Fruit fly (Drosophila melanogaster) whole organism, embryonic: ENCODE measurements around the gene CG31098.

Source experiments
- Abd-B ChIP-seq: fragments of 200-800 bp; sonication (Bioruptor generic); optimal IDR thresholded peaks from 2 replicates; lab custom pipeline; 2018; ENCODE audit warnings: missing biosample characterization, mild to moderate bottlenecking, missing genetic modification characterization, moderate library complexity
- Atf-2 ChIP-seq: fragments of 200-800 bp; sonication (Bioruptor generic); optimal IDR thresholded peaks from 2 replicates; lab custom pipeline; 2016; ENCODE audit warnings: missing biosample characterization, missing genetic modification characterization
- CG10267 ChIP-seq: fragments of 200-800 bp; sonication (Bioruptor generic); optimal IDR thresholded peaks from 2 replicates; lab custom pipeline; 2018; ENCODE audit warnings: missing biosample characterization, mild to moderate bottlenecking, missing genetic modification characterization, moderate library complexity
- CG12299 ChIP-seq: fragments of 200-800 bp; sonication (Bioruptor generic); optimal IDR thresholded peaks from 2 replicates; lab custom pipeline; 2018; ENCODE audit warnings: missing biosample characterization, mild to moderate bottlenecking, missing genetic modification characterization
- CG12744 ChIP-seq: fragments of 200-800 bp; sonication (Bioruptor generic); optimal IDR thresholded peaks from 2 replicates; lab custom pipeline; 2016; ENCODE audit warnings: missing biosample characterization, missing genetic modification characterization
- CG1602 ChIP-seq: fragments of 200-800 bp; sonication (Bioruptor generic); optimal IDR thresholded peaks from 3 replicates; lab custom pipeline; 2016; ENCODE audit warnings: missing biosample characterization, missing genetic modification characterization
- CG17328 ChIP-seq: fragments of 200-800 bp; sonication (Bioruptor generic); IDR thresholded peaks from 2 replicates; pipeline ENCODE4 v1.3.6; 2022; ENCODE audit warnings: missing biosample characterization, missing genetic modification characterization
- CG2199 ChIP-seq: fragments of 200-800 bp; sonication (Bioruptor generic); IDR thresholded peaks from 3 replicates; pipeline ENCODE4 v1.3.6; 2022; ENCODE audit warnings: missing biosample characterization, missing genetic modification characterization
- CG2875 ChIP-seq: fragments of 200-800 bp; sonication (Bioruptor generic); optimal IDR thresholded peaks from 2 replicates; lab custom pipeline; 2017; ENCODE audit warnings: missing biosample characterization, mild to moderate bottlenecking, missing genetic modification characterization, missing genetic modification reagents
- CG3281 ChIP-seq: fragments of 200-800 bp; sonication (Bioruptor generic); optimal IDR thresholded peaks from 3 replicates; lab custom pipeline; 2017; ENCODE audit warnings: missing biosample characterization, mild to moderate bottlenecking, missing genetic modification characterization
- CG4328 ChIP-seq: fragments of 200-800 bp; sonication (Bioruptor generic); optimal IDR thresholded peaks from 3 replicates; lab custom pipeline; 2017; ENCODE audit warnings: missing biosample characterization, missing genetic modification reagents, missing genetic modification characterization
- CG4424 ChIP-seq: fragments of 200-800 bp; sonication (Bioruptor generic); optimal IDR thresholded peaks from 3 replicates; lab custom pipeline; 2016; ENCODE audit warnings: missing biosample characterization, missing genetic modification characterization
- CG4617 ChIP-seq: fragments of 200-800 bp; sonication (Bioruptor generic); optimal IDR thresholded peaks from 3 replicates; lab custom pipeline; 2016; ENCODE audit warnings: missing biosample characterization, missing genetic modification characterization, borderline replicate concordance
- CG4854 ChIP-seq: fragments of 200-800 bp; sonication (Bioruptor generic); optimal IDR thresholded peaks from 2 replicates; lab custom pipeline; 2016; ENCODE audit warnings: missing biosample characterization, missing genetic modification characterization, inconsistent platforms
- CG5953 ChIP-seq: fragments of 200-800 bp; sonication (Bioruptor generic); IDR thresholded peaks from 2 replicates; pipeline ENCODE4 v1.3.6; 2022; ENCODE audit warnings: missing biosample characterization, missing genetic modification characterization
- CG6683 ChIP-seq: fragments of 200-800 bp; sonication (Bioruptor generic); optimal IDR thresholded peaks from 2 replicates; lab custom pipeline; 2017; ENCODE audit warnings: missing biosample characterization, mild to moderate bottlenecking, missing genetic modification characterization, missing genetic modification reagents
- CG8944 ChIP-seq: fragments of 200-800 bp; sonication (Bioruptor generic); optimal IDR thresholded peaks from 3 replicates; lab custom pipeline; 2016; ENCODE audit warnings: missing biosample characterization, missing genetic modification characterization
- CG9437 ChIP-seq: fragments of 200-800 bp; sonication (Bioruptor generic); optimal IDR thresholded peaks from 2 replicates; lab custom pipeline; 2018; ENCODE audit warnings: missing biosample characterization, mild to moderate bottlenecking, missing genetic modification characterization
- CoRest ChIP-seq: fragments of 200-800 bp; sonication (Bioruptor generic); optimal IDR thresholded peaks from 3 replicates; lab custom pipeline; 2018; ENCODE audit warnings: missing biosample characterization, mild to moderate bottlenecking, missing genetic modification characterization, moderate library complexity
- Dref ChIP-seq: fragments of 200-800 bp; sonication (Bioruptor generic); IDR thresholded peaks from 2 replicates; pipeline ENCODE4 v1.3.6; 2022; ENCODE audit warnings: missing biosample characterization, missing genetic modification characterization
- Ets65A ChIP-seq: fragments of 200-800 bp; sonication (Bioruptor generic); peaks from one replicate; lab custom pipeline; 2016; ENCODE audit warnings: missing biosample characterization, missing genetic modification characterization
- Ets97D ChIP-seq: fragments of 200-800 bp; sonication (Bioruptor generic); optimal IDR thresholded peaks from 3 replicates; lab custom pipeline; 2016; ENCODE audit warnings: missing biosample characterization, missing genetic modification characterization
- Gsc ChIP-seq: fragments of 200-800 bp; sonication (Bioruptor generic); IDR thresholded peaks from 2 replicates; pipeline ENCODE4 v1.3.6; 2022; ENCODE audit warnings: missing biosample characterization, missing genetic modification characterization
- HLHmδ ChIP-seq: fragments of 200-800 bp; sonication (Bioruptor generic); optimal IDR thresholded peaks from 2 replicates; lab custom pipeline; 2018; ENCODE audit warnings: missing biosample characterization, mild to moderate bottlenecking, missing genetic modification characterization, moderate library complexity
- Hsf ChIP-seq: fragments of 200-800 bp; sonication (Bioruptor generic); optimal IDR thresholded peaks from 3 replicates; lab custom pipeline; 2016; ENCODE audit warnings: missing biosample characterization, missing genetic modification characterization
- PHDP ChIP-seq: fragments of 200-800 bp; sonication (Bioruptor generic); optimal IDR thresholded peaks from 3 replicates; lab custom pipeline; 2018; ENCODE audit warnings: missing biosample characterization, mild to moderate bottlenecking, missing genetic modification characterization, moderate library complexity
- Poxn ChIP-seq: fragments of 200-800 bp; sonication (Bioruptor generic); IDR thresholded peaks from 2 replicates; pipeline ENCODE4 v1.3.6; 2022; ENCODE audit warnings: missing biosample characterization, missing genetic modification characterization
- Scr ChIP-seq: fragments of 200-800 bp; sonication (Bioruptor generic); IDR thresholded peaks from 2 replicates; pipeline ENCODE4 v1.3.6; 2022; ENCODE audit warnings: missing biosample characterization, missing genetic modification characterization; ENCODE audit not compliant: partially characterized antibody
- Usf ChIP-seq: fragments of 200-800 bp; sonication (Bioruptor generic); optimal IDR thresholded peaks from 2 replicates; lab custom pipeline; 2017; ENCODE audit warnings: missing genotype, missing biosample characterization, missing genetic modification characterization
- Vsx1 ChIP-seq: fragments of 200-800 bp; sonication (Bioruptor generic); optimal IDR thresholded peaks from 2 replicates; lab custom pipeline; 2017; ENCODE audit warnings: missing biosample characterization, mild to moderate bottlenecking, missing genetic modification characterization, missing genetic modification reagents
- az2 ChIP-seq: fragments of 200-800 bp; sonication (Bioruptor generic); optimal IDR thresholded peaks from 3 replicates; lab custom pipeline; 2016; ENCODE audit warnings: missing biosample characterization, missing genetic modification characterization
- bcd ChIP-seq: fragments of 200-800 bp; sonication (Bioruptor generic); optimal IDR thresholded peaks from 2 replicates; lab custom pipeline; 2017; ENCODE audit warnings: missing biosample characterization, mild to moderate bottlenecking, missing genetic modification characterization
- bigmax ChIP-seq: fragments of 200-800 bp; sonication (Bioruptor generic); optimal IDR thresholded peaks from 2 replicates; lab custom pipeline; 2018; ENCODE audit warnings: missing biosample characterization, mild to moderate bottlenecking, missing genetic modification characterization
- corto ChIP-seq: fragments of 200-800 bp; sonication (Bioruptor generic); optimal IDR thresholded peaks from 2 replicates; lab custom pipeline; 2016; ENCODE audit warnings: missing biosample characterization, mild to moderate bottlenecking, missing genetic modification characterization, moderate library complexity
- esg ChIP-seq: fragments of 200-800 bp; sonication (Bioruptor generic); conservative IDR thresholded peaks from 2 replicates; pipeline ENCODE4 v1.3.6; 2022; ENCODE audit warnings: missing biosample characterization, missing genetic modification characterization
- ewg ChIP-seq: fragments of 200-800 bp; sonication (Bioruptor generic); optimal IDR thresholded peaks from 3 replicates; lab custom pipeline; 2017; ENCODE audit warnings: mild to moderate bottlenecking, missing biosample characterization, missing genetic modification reagents, missing genetic modification characterization
- fru ChIP-seq: fragments of >200 bp; optimal IDR thresholded peaks from 2 replicates; lab custom pipeline; 2017
- gro ChIP-seq: fragments of 200-800 bp; sonication (Bioruptor generic); optimal IDR thresholded peaks from 2 replicates; lab custom pipeline; 2016; ENCODE audit warnings: missing biosample characterization, missing genetic modification characterization
- gsb ChIP-seq: fragments of 200-800 bp; sonication (Bioruptor generic); IDR thresholded peaks from 2 replicates; pipeline ENCODE4 v1.3.6; 2022; ENCODE audit warnings: missing biosample characterization, missing genetic modification characterization
- hb ChIP-seq: fragments of 200-800 bp; sonication (Bioruptor generic); IDR thresholded peaks from 3 replicates; pipeline ENCODE4 v1.3.6; 2022; ENCODE audit warnings: missing biosample characterization, missing genetic modification characterization; ENCODE audit not compliant: partially characterized antibody
- kah ChIP-seq: fragments of 200-800 bp; sonication (Bioruptor generic); optimal IDR thresholded peaks from 2 replicates; lab custom pipeline; 2018; ENCODE audit warnings: missing biosample characterization, mild to moderate bottlenecking, missing genetic modification characterization
- lola ChIP-seq, 3 experiments: fragments of >200 bp in 2 of 3; fragments of 200-800 bp in 1 of 3; sonication (Bioruptor generic) in 1 of 3; optimal IDR thresholded peaks; 2 replicates each; lab custom pipeline; 2017 to 2019; ENCODE audit warnings: missing biosample characterization in 3 of 3, missing genetic modification characterization in 3 of 3, mild to moderate bottlenecking in 1 of 3, moderate library complexity in 1 of 3
- luna ChIP-seq: fragments of 200-800 bp; sonication (Bioruptor generic); optimal IDR thresholded peaks from 2 replicates; lab custom pipeline; 2016; ENCODE audit warnings: missing biosample characterization, missing genetic modification characterization
- mld ChIP-seq: fragments of 200-800 bp; sonication (Bioruptor generic); IDR thresholded peaks from 3 replicates; pipeline ENCODE4 v1.3.6; 2022; ENCODE audit warnings: missing biosample characterization, missing genetic modification characterization; ENCODE audit not compliant: partially characterized antibody
- ranshi ChIP-seq: fragments of 200-800 bp; sonication (Bioruptor generic); IDR thresholded peaks from 2 replicates; pipeline ENCODE4 v1.3.6; 2022; ENCODE audit warnings: missing biosample characterization, missing genetic modification characterization
- slp2 ChIP-seq: fragments of 200-800 bp; sonication (Bioruptor generic); optimal IDR thresholded peaks from 2 replicates; lab custom pipeline; 2016; ENCODE audit warnings: missing biosample characterization, missing genetic modification characterization
- sqz ChIP-seq: fragments of 200-800 bp; sonication (Bioruptor generic); optimal IDR thresholded peaks from 3 replicates; lab custom pipeline; 2018; ENCODE audit warnings: missing biosample characterization, mild to moderate bottlenecking, missing genetic modification characterization
- tin ChIP-seq: fragments of 200-800 bp; sonication (Bioruptor generic); optimal IDR thresholded peaks from 3 replicates; lab custom pipeline; 2016; ENCODE audit warnings: missing biosample characterization, missing genetic modification characterization
- unc-4 ChIP-seq: fragments of 200-800 bp; sonication (Bioruptor generic); IDR thresholded peaks from 2 replicates; pipeline ENCODE4 v1.3.6; 2022; ENCODE audit warnings: missing biosample characterization, missing genetic modification characterization; ENCODE audit not compliant: partially characterized antibody
- vnd ChIP-seq: fragments of 200-800 bp; sonication (Bioruptor generic); IDR thresholded peaks from 3 replicates; pipeline ENCODE4 v1.3.6; 2022; ENCODE audit warnings: missing biosample characterization, missing genetic modification characterization; ENCODE audit not compliant: partially characterized antibody

The CG31098 gene

dm6 chr3R:25265589-25266201 lies 27.1 kb downstream of the CG31098 start, which contains the start of the genes GlnRS and RIOK2 (continued):
- TF ChIP-seq gro (GFP tag; lab: Kevin White, UChicago) = peak; percentile 54
- TF ChIP-seq ewg (GFP tag; lab: Kevin White, UChicago) = no peak
- peak; percentile 91 for TF ChIP-seq mld (GFP tag; lab: Robert Waterston, UW)
- no peak for TF ChIP-seq ranshi (GFP tag; lab: Robert Waterston, UW)
- no peak for TF ChIP-seq CG9437 (GFP tag; lab: Kevin White, UChicago)
- peak; percentile 94 for TF ChIP-seq CG4617 (GFP tag; lab: Kevin White, UChicago)
- no peak for TF ChIP-seq Abd-B
- no peak for TF ChIP-seq fru (lab: Kevin White, UChicago)
- no peak for TF ChIP-seq Ets65A (GFP tag; lab: Kevin White, UChicago)
- no peak for TF ChIP-seq gsb (GFP tag; lab: Robert Waterston, UW)
- no peak for TF ChIP-seq CG12744 (GFP tag; lab: Kevin White, UChicago)
- TF ChIP-seq kah (GFP tag; lab: Kevin White, UChicago) = peak; percentile 44
- TF ChIP-seq CG12299 (tag; lab: Kevin White, UChicago) = peak; percentile 14
- peak; percentile 92 for TF ChIP-seq vnd (GFP tag; lab: Robert Waterston, UW)
- no peak for TF ChIP-seq CG2199 (GFP tag; lab: Robert Waterston, UW)
- no peak for TF ChIP-seq CG4328 (GFP tag; lab: Kevin White, UChicago)
- TF ChIP-seq CG8944 (GFP tag; lab: Kevin White, UChicago) = no peak
- no peak for TF ChIP-seq CG5953 (GFP tag; lab: Robert Waterston, UW)
- no peak for TF ChIP-seq tin
- no peak for TF ChIP-seq Usf (GFP tag; lab: Kevin White, UChicago)
- peak; percentile 94 for TF ChIP-seq Scr (GFP tag; lab: Robert Waterston, UW)
- TF ChIP-seq CoRest (tag; lab: Kevin White, UChicago) = no peak
- TF ChIP-seq CG6683 (GFP tag; lab: Kevin White, UChicago) = no peak
- no peak for TF ChIP-seq esg (GFP tag; lab: Robert Waterston, UW)
- TF ChIP-seq Vsx1 (GFP tag; lab: Kevin White, UChicago) = no peak
- TF ChIP-seq HLHmδ (GFP tag; lab: Kevin White, UChicago) = no peak
- TF ChIP-seq corto (GFP tag; lab: Kevin White, UChicago) = no peak
- TF ChIP-seq sqz (GFP tag; lab: Kevin White, UChicago) = no peak
- TF ChIP-seq CG10267 = peak; percentile 62
- TF ChIP-seq Gsc (GFP tag; lab: Robert Waterston, UW) = no peak
- no peak for TF ChIP-seq slp2 (GFP tag; lab: Kevin White, UChicago)
- TF ChIP-seq CG1602 (GFP tag; lab: Kevin White, UChicago) = no peak
- TF ChIP-seq bigmax (GFP tag; lab: Kevin White, UChicago) = peak; percentile 55
- no peak for TF ChIP-seq bcd
- no peak for TF ChIP-seq Poxn
- TF ChIP-seq PHDP = no peak

- TF ChIP-seq CG3281 (GFP tag; lab: Kevin White, UChicago) = peak; percentile 49
- peak; percentile 71 for TF ChIP-seq Ets97D (GFP tag; lab: Kevin White, UChicago)
- TF ChIP-seq lola (GFP tag; optimal IDR thresholded peaks at IDR 0.05; lab: Kevin White, UChicago) = peak in 1 of 3 experiments; percentile 53
- no peak for TF ChIP-seq CG2875
- no peak for TF ChIP-seq hb (GFP tag; lab: Robert Waterston, UW)
- TF ChIP-seq Atf-2 (GFP tag; lab: Kevin White, UChicago) = no peak
- peak; percentile 52 for TF ChIP-seq az2 (GFP tag; lab: Kevin White, UChicago)
- TF ChIP-seq unc-4 (GFP tag; lab: Robert Waterston, UW) = peak; percentile 56; the same call in 1 of the 2 replicates
- peak; percentile 56 for TF ChIP-seq CG4424 (GFP tag; lab: Kevin White, UChicago)
- peak; percentile 35; the same call in 1 of the 2 replicates for TF ChIP-seq CG5953 (GFP tag; lab: Robert Waterston, UW)
- peak; percentile 70 for TF ChIP-seq Hsf (GFP tag; lab: Kevin White, UChicago)
- peak; percentile 55 for TF ChIP-seq CG4854 (GFP tag; lab: Kevin White, UChicago)
- TF ChIP-seq CG17328 (GFP tag; lab: Robert Waterston, UW) = peak; percentile 65
- TF ChIP-seq Dref = peak; percentile 51
- TF ChIP-seq luna = peak; percentile 40
These were observed 30.4 kb downstream of the CG31098 start, which contains the start of the genes Kdsr and CG11858 for dm6 chr3R:25262322-25262761. Kdsr (minus strand) TSS chr3R:25262498. CG11858 (plus strand) TSS chr3R:25262741.
